Fruit fly (Drosophila melanogaster): ENCODE data around the gene fid.

Gene fid

dm6 chr3R:26017771-26018731 lies 48.2 kb downstream of the fid start (continued):
- no peak for TF ChIP-seq Nf-YC (tag; optimal IDR thresholded peaks at IDR 0.05)
- TF ChIP-seq lab (GFP tag; optimal IDR thresholded peaks at IDR 0.05): peak; percentile 25
- no peak for TF ChIP-seq repo (GFP tag; optimal IDR thresholded peaks at IDR 0.05)
- peak; percentile 70 for TF ChIP-seq CG8290 (GFP tag; optimal IDR thresholded peaks at IDR 0.05)
- TF ChIP-seq CG8290 (tag; optimal IDR thresholded peaks at IDR 0.05): peak in 1 of 2 experiments; percentile 77
- peak; percentile 94 for TF ChIP-seq crol (GFP tag; IDR thresholded peaks at IDR 0.05)
- TF ChIP-seq Lpt (GFP tag; optimal IDR thresholded peaks at IDR 0.05): no peak
- TF ChIP-seq Bgb (GFP tag; IDR thresholded peaks at IDR 0.05; ENCODE audit: partially characterized antibody): no peak
- no peak for TF ChIP-seq Camta (GFP tag; optimal IDR thresholded peaks at IDR 0.05)
- peak; percentile 45 for TF ChIP-seq YL-1 (GFP tag; optimal IDR thresholded peaks at IDR 0.05)
- TF ChIP-seq org-1 (GFP tag; optimal IDR thresholded peaks at IDR 0.05): peak; percentile 77
- no peak for TF ChIP-seq CG7963 (GFP tag; IDR thresholded peaks at IDR 0.05; ENCODE audit: partially characterized antibody)
- no peak for TF ChIP-seq knrl (GFP tag; IDR thresholded peaks at IDR 0.05; ENCODE audit: partially characterized antibody)
- no peak for TF ChIP-seq en (GFP tag; optimal IDR thresholded peaks at IDR 0.05)
- TF ChIP-seq Sox100B (GFP tag; optimal IDR thresholded peaks at IDR 0.05): peak; percentile 92
- TF ChIP-seq CG8359 (GFP tag; optimal IDR thresholded peaks at IDR 0.05; ENCODE audit: borderline replicate concordance): peak; percentile 79
- TF ChIP-seq Ets65A (GFP tag): peak; percentile 65
- peak; percentile 60 for TF ChIP-seq CG5245 (GFP tag; optimal IDR thresholded peaks at IDR 0.05)
- TF ChIP-seq nmo (GFP tag; optimal IDR thresholded peaks at IDR 0.05): peak; percentile 94
- peak; percentile 41 for TF ChIP-seq Max (GFP tag; optimal IDR thresholded peaks at IDR 0.05)
- peak; percentile 23 for TF ChIP-seq BtbVII (GFP tag; optimal IDR thresholded peaks at IDR 0.05)
- peak; percentile 80 for TF ChIP-seq CG30403 (GFP tag; optimal IDR thresholded peaks at IDR 0.05)
- no peak for TF ChIP-seq CTCF (GFP tag; optimal IDR thresholded peaks at IDR 0.05)
- peak; percentile 10 for TF ChIP-seq CG6683 (GFP tag; optimal IDR thresholded peaks at IDR 0.05)
- TF ChIP-seq usp (GFP tag; optimal IDR thresholded peaks at IDR 0.05): no peak
- no peak for TF ChIP-seq Doc2 (GFP tag; IDR thresholded peaks at IDR 0.05)
- TF ChIP-seq crc (GFP tag; optimal IDR thresholded peaks at IDR 0.05): no peak
- TF ChIP-seq Pdp1 (GFP tag; optimal IDR thresholded peaks at IDR 0.05): peak in 1 of 2 experiments; percentile 10
- TF ChIP-seq CG10267 (tag; optimal IDR thresholded peaks at IDR 0.05): peak; percentile 93
- TF ChIP-seq cas (GFP tag; IDR thresholded peaks at IDR 0.05): no peak
- no peak for TF ChIP-seq mam (GFP tag; optimal IDR thresholded peaks at IDR 0.05)
- peak; percentile 97 for TF ChIP-seq CG10979 (tag; optimal IDR thresholded peaks at IDR 0.05)
- peak; percentile 43 for TF ChIP-seq run (tag; optimal IDR thresholded peaks at IDR 0.05)
- TF ChIP-seq CG15479 (GFP tag; optimal IDR thresholded peaks at IDR 0.05): peak; percentile 62
- peak; percentile 89 for TF ChIP-seq fd96Cb (tag; optimal IDR thresholded peaks at IDR 0.05)
- TF ChIP-seq CG14441 (GFP tag; IDR thresholded peaks at IDR 0.05): peak; percentile 52
- peak; percentile 35 for TF ChIP-seq CG6654 (GFP tag; optimal IDR thresholded peaks at IDR 0.05)
- TF ChIP-seq CG10462 (GFP tag; optimal IDR thresholded peaks at IDR 0.05): peak; percentile 72
- TF ChIP-seq Dip2 (GFP tag; IDR thresholded peaks at IDR 0.05): no peak
- TF ChIP-seq cato (GFP tag; optimal IDR thresholded peaks at IDR 0.05; ENCODE audit: borderline replicate concordance): peak; percentile 75
- peak; percentile 43; the same call in 1 of the 2 replicates for TF ChIP-seq wor (GFP tag; IDR thresholded peaks at IDR 0.05)
- peak; percentile 36 for TF ChIP-seq ewg (GFP tag; optimal IDR thresholded peaks at IDR 0.05)
- TF ChIP-seq CG11695 (GFP tag; IDR thresholded peaks at IDR 0.05): peak; percentile 90
- no peak for TF ChIP-seq vnd (GFP tag; IDR thresholded peaks at IDR 0.05; ENCODE audit: partially characterized antibody)
- peak; percentile 73 for TF ChIP-seq Ptx1 (GFP tag; IDR thresholded peaks at IDR 0.05)
- no peak for TF ChIP-seq zfh2 (GFP tag; optimal IDR thresholded peaks at IDR 0.05)
- no peak for TF ChIP-seq sob (GFP tag; IDR thresholded peaks at IDR 0.05)
- peak; percentile 47 for TF ChIP-seq CG5180 (GFP tag; optimal IDR thresholded peaks at IDR 0.05)
- TF ChIP-seq chm (GFP tag; IDR thresholded peaks at IDR 0.05): peak; percentile 46; the same call in 1 of the 2 replicates
